Worm (Caenorhabditis elegans): Measurements from ENCODE around the gene catp-5.
A peak's percentile ranks its signal among the peaks of the same experiment; 100 is the strongest.

ce11 chrX:8136276-8136891, 37.7 kb upstream of the catp-5 start, which contains the start of gene C02B8.6:
- TF ChIP-seq dao-5 (tag; optimal IDR thresholded peaks at IDR 0.05) (no peak), W03F9.2 (tag; optimal IDR thresholded peaks at IDR 0.05) (peak; percentile 48), him-1 (tag; optimal IDR thresholded peaks at IDR 0.05) (no peak)
